Worm (Caenorhabditis elegans) whole organism, L1 larva: Measurements from ENCODE around the gene W10G11.19.

Experiments
- C04F5.9 ChIP-seq: sonication (generic microtip); optimal IDR thresholded peaks from 2 replicates; lab custom pipeline; 2016; ENCODE audit warnings: missing genetic modification characterization, missing compliant biosample characterization
- C16A3.4 ChIP-seq: fragments of 150-350 bp; optimal IDR thresholded peaks from 2 replicates; lab custom pipeline; 2014; ENCODE audit warnings: missing biosample characterization, missing genetic modification characterization
- F16B12.6 ChIP-seq: fragments of 150-350 bp; optimal IDR thresholded peaks from 2 replicates; lab custom pipeline; 2014; ENCODE audit warnings: missing biosample characterization, missing genetic modification characterization
- blmp-1 ChIP-seq: fragments of 150-350 bp; optimal IDR thresholded peaks from 2 replicates; lab custom pipeline; 2014; ENCODE audit warnings: missing biosample characterization, missing genetic modification characterization
- ceh-82 ChIP-seq, 3 experiments: fragments of 150-350 bp in 1 of 3; sonication (generic microtip) in 2 of 3; optimal IDR thresholded peaks; 2 replicates each; lab custom pipeline; 2014 to 2017; ENCODE audit warnings: missing biosample characterization in 3 of 3, missing genetic modification characterization in 3 of 3
- ceh-88 ChIP-seq: fragments of 200-800 bp; sonication (Bioruptor generic); IDR thresholded peaks from 2 replicates; pipeline ENCODE4 v1.3.6; 2022; ENCODE audit warnings: missing genetic modification characterization, missing compliant biosample characterization
- dpl-1 ChIP-seq, 3 experiments: fragments of 150-350 bp in 2 of 3; sonication (generic microtip) in 1 of 3; optimal IDR thresholded peaks; 2 replicates each; lab custom pipeline; 2014 to 2017; ENCODE audit warnings: missing biosample characterization in 3 of 3, missing genetic modification characterization in 3 of 3, missing genetic modification reagents in 3 of 3
- dsc-1 ChIP-seq: sonication (generic microtip); optimal IDR thresholded peaks from 2 replicates; lab custom pipeline; 2016; ENCODE audit warnings: mild to moderate bottlenecking, missing genetic modification characterization, missing compliant biosample characterization
- efl-1 ChIP-seq, 4 experiments: fragments of 150-350 bp; optimal IDR thresholded peaks in 3 of 4; peaks in 1 of 4; 1 replicate in 1 of 4; 2 replicates in 3 of 4; lab custom pipeline; 2014; ENCODE audit warnings: missing biosample characterization in 2 of 4, missing genetic modification characterization in 2 of 4, missing genetic modification reagents in 2 of 4
- egl-13 ChIP-seq: sonication (generic microtip); optimal IDR thresholded peaks from 2 replicates; lab custom pipeline; 2016; ENCODE audit warnings: missing genotype, missing genetic modification reagents, missing genetic modification characterization, missing compliant biosample characterization
- fkh-10 ChIP-seq: sonication (generic microtip); optimal IDR thresholded peaks from 2 replicates; lab custom pipeline; 2017; ENCODE audit warnings: missing biosample characterization, missing genetic modification reagents, missing genetic modification characterization
- fkh-4 ChIP-seq: sonication (generic microtip); optimal IDR thresholded peaks from 2 replicates; lab custom pipeline; 2016; ENCODE audit warnings: missing compliant biosample characterization, missing genetic modification characterization, borderline replicate concordance
- fkh-8 ChIP-seq: sonication (generic microtip); optimal IDR thresholded peaks from 2 replicates; lab custom pipeline; 2016; ENCODE audit warnings: mild to moderate bottlenecking, missing genetic modification characterization, missing compliant biosample characterization
- fos-1 ChIP-seq: fragments of 150-350 bp; optimal IDR thresholded peaks from 2 replicates; lab custom pipeline; 2014; ENCODE audit warnings: missing biosample characterization, missing genetic modification characterization
- grh-1 ChIP-seq: fragments of 200-800 bp; sonication (Bioruptor generic); IDR thresholded peaks from 2 replicates; pipeline ENCODE4 v1.3.6; 2022; ENCODE audit warnings: missing genetic modification reagents, missing genetic modification characterization, missing compliant biosample characterization
- irx-1 ChIP-seq: sonication (generic microtip); optimal IDR thresholded peaks from 2 replicates; lab custom pipeline; 2016; ENCODE audit warnings: missing genetic modification characterization, missing compliant biosample characterization
- isw-1 ChIP-seq: fragments of 200-800 bp; sonication (Bioruptor generic); IDR thresholded peaks from 2 replicates; pipeline ENCODE4 v1.3.6; 2022; ENCODE audit warnings: missing genetic modification characterization, missing compliant biosample characterization
- lin-13 ChIP-seq: fragments of 150-350 bp; optimal IDR thresholded peaks from 2 replicates; lab custom pipeline; 2014; ENCODE audit warnings: missing biosample characterization, missing genetic modification reagents, missing genetic modification characterization
- lin-14 ChIP-seq: fragments of 200-800 bp; sonication (Bioruptor generic); optimal IDR thresholded peaks from 2 replicates; lab custom pipeline; 2018; ENCODE audit warnings: mild to moderate bottlenecking, missing genetic modification characterization, moderate library complexity, missing compliant biosample characterization
- lin-15B ChIP-seq: fragments of 150-350 bp; sonication (generic microtip); optimal IDR thresholded peaks from 3 replicates; lab custom pipeline; 2014; ENCODE audit warnings: missing biosample characterization, missing genetic modification characterization
- lin-35 ChIP-seq, 2 experiments: fragments of 150-350 bp; optimal IDR thresholded peaks; 2 replicates each; lab custom pipeline; 2014; ENCODE audit warnings: missing biosample characterization in 2 of 2, missing genetic modification characterization in 2 of 2, missing genetic modification reagents in 2 of 2
- lir-3 ChIP-seq: sonication (generic microtip); optimal IDR thresholded peaks from 2 replicates; lab custom pipeline; 2016; ENCODE audit warnings: mild to moderate bottlenecking, missing genetic modification characterization, moderate library complexity, missing compliant biosample characterization; ENCODE audit not compliant: poor library complexity
- lsy-2 ChIP-seq, 2 experiments: fragments of 150-350 bp; optimal IDR thresholded peaks; 2 replicates each; lab custom pipeline; 2014; ENCODE audit warnings: missing biosample characterization in 2 of 2, missing genetic modification characterization in 2 of 2
- mab-9 ChIP-seq: fragments of 200-800 bp; sonication (Bioruptor generic); IDR thresholded peaks from 2 replicates; pipeline ENCODE4 v1.3.6; 2022; ENCODE audit warnings: missing genetic modification reagents, missing genetic modification characterization, missing compliant biosample characterization
- mdl-1 ChIP-seq, 2 experiments: fragments of 150-350 bp; optimal IDR thresholded peaks; 2 replicates each; lab custom pipeline; 2014 to 2017; ENCODE audit warnings: missing biosample characterization in 2 of 2, missing genetic modification characterization in 2 of 2, inconsistent platforms in 1 of 2
- mep-1 ChIP-seq: fragments of 150-350 bp; optimal IDR thresholded peaks from 2 replicates; lab custom pipeline; 2014; ENCODE audit warnings: missing biosample characterization, missing genetic modification characterization
- nhr-19 ChIP-seq: fragments of 200-800 bp; sonication (Bioruptor generic); conservative IDR thresholded peaks from 2 replicates; pipeline ENCODE4 v1.3.6; 2022; ENCODE audit warnings: missing genetic modification characterization, missing compliant biosample characterization
- nhr-20 ChIP-seq: sonication (generic microtip); optimal IDR thresholded peaks from 2 replicates; lab custom pipeline; 2016; ENCODE audit warnings: mild to moderate bottlenecking, missing genetic modification characterization, missing compliant biosample characterization
- nhr-237 ChIP-seq: fragments of 150-350 bp; optimal IDR thresholded peaks from 2 replicates; lab custom pipeline; 2014; ENCODE audit warnings: missing biosample characterization, missing genetic modification characterization
- nhr-47 ChIP-seq: sonication (generic microtip); optimal IDR thresholded peaks from 2 replicates; lab custom pipeline; 2016; ENCODE audit warnings: mild to moderate bottlenecking, missing genetic modification characterization, moderate library complexity, missing compliant biosample characterization
- nhr-71 ChIP-seq: sonication (generic microtip); optimal IDR thresholded peaks from 2 replicates; lab custom pipeline; 2016; ENCODE audit warnings: mild to moderate bottlenecking, missing genetic modification characterization, moderate library complexity, missing compliant biosample characterization
- nhr-77 ChIP-seq: fragments of 150-350 bp; optimal IDR thresholded peaks from 2 replicates; lab custom pipeline; 2014; ENCODE audit warnings: missing biosample characterization, missing genetic modification characterization
- nhr-85 ChIP-seq: sonication (generic microtip); peaks from one replicate; lab custom pipeline; 2016; ENCODE audit warnings: missing genetic modification characterization, inconsistent platforms, missing compliant biosample characterization
- nhr-90 ChIP-seq: sonication (generic microtip); optimal IDR thresholded peaks from 2 replicates; lab custom pipeline; 2016; ENCODE audit warnings: mild to moderate bottlenecking, missing genetic modification characterization, missing compliant biosample characterization; ENCODE audit not compliant: poor library complexity
- pax-3 ChIP-seq: fragments of 200-800 bp; sonication (Bioruptor generic); optimal IDR thresholded peaks from 2 replicates; lab custom pipeline; 2018; ENCODE audit warnings: mild to moderate bottlenecking, missing genetic modification characterization, moderate library complexity, missing compliant biosample characterization
- rnt-1 ChIP-seq: sonication (generic microtip); optimal IDR thresholded peaks from 2 replicates; lab custom pipeline; 2016; ENCODE audit warnings: mild to moderate bottlenecking, missing genetic modification characterization, moderate library complexity, missing compliant biosample characterization
- snpc-4 ChIP-seq: fragments of 150-350 bp; optimal IDR thresholded peaks from 2 replicates; lab custom pipeline; 2014; ENCODE audit warnings: missing biosample characterization, missing genetic modification characterization
- snu-23 ChIP-seq: sonication (generic microtip); optimal IDR thresholded peaks from 2 replicates; lab custom pipeline; 2016; ENCODE audit warnings: missing genetic modification characterization, missing compliant biosample characterization
- swsn-7 ChIP-seq: sonication (generic microtip); optimal IDR thresholded peaks from 2 replicates; lab custom pipeline; 2016; ENCODE audit warnings: missing genetic modification characterization, missing compliant biosample characterization
- tbx-2 ChIP-seq: sonication (generic microtip); optimal IDR thresholded peaks from 2 replicates; lab custom pipeline; 2016; ENCODE audit warnings: missing genetic modification characterization, missing compliant biosample characterization
- unc-86 ChIP-seq: sonication (generic microtip); optimal IDR thresholded peaks from 2 replicates; lab custom pipeline; 2016; ENCODE audit warnings: missing genetic modification characterization, missing compliant biosample characterization
- unc-98 ChIP-seq: fragments of 200-800 bp; sonication (Bioruptor generic); IDR thresholded peaks from 2 replicates; pipeline ENCODE4 v1.3.6; 2022; ENCODE audit warnings: missing genetic modification characterization, missing compliant biosample characterization
- xbp-1 ChIP-seq: sonication (generic microtip); optimal IDR thresholded peaks from 2 replicates; lab custom pipeline; 2016; ENCODE audit warnings: missing genetic modification characterization, missing compliant biosample characterization

Gene W10G11.19

ce11 chrII:3523547-3523946, 26.9 kb upstream of the W10G11.19 start:
- TF ChIP-seq xbp-1 (peak; percentile 69), snpc-4 (tag; lab: Kevin White, UChicago) (peak; percentile 13), nhr-71 (peak; percentile 88), fkh-4 (tag; lab: Kevin White, UChicago) (peak; percentile 18), nhr-77 (tag; lab: Kevin White, UChicago) (peak; percentile 87), C04F5.9 (tag; lab: Kevin White, UChicago) (peak; percentile 68), fkh-10 (GFP tag; lab: Kevin White, UChicago) (peak; percentile 43), lin-14 (GFP tag; lab: Kevin White, UChicago) (peak; percentile 81), mep-1 (peak; percentile 45), lin-35 (GFP tag; optimal IDR thresholded peaks at IDR 0.05; lab: Kevin White, UChicago) (peak; percentile 67 to 75), F16B12.6 (tag; lab: Kevin White, UChicago) (peak; percentile 80), C16A3.4 (peak; percentile 51), efl-1 (optimal IDR thresholded peaks at IDR 0.05; lab: Kevin White, UChicago) (peak; percentile 71 to 79), efl-1 (GFP tag; optimal IDR thresholded peaks at IDR 0.05 in 1 of 2; lab: Kevin White, UChicago) (peak; percentile 66 to 97), fkh-8 (peak; percentile 79), isw-1 (GFP tag; lab: Robert Waterston, UW) (peak; percentile 81), ceh-88 (peak; percentile 82), grh-1 (GFP tag; lab: Robert Waterston, UW) (peak; percentile 83), tbx-2 (tag; lab: Kevin White, UChicago) (peak; percentile 74), lir-3 (tag; lab: Kevin White, UChicago) (peak; percentile 76), nhr-85 (tag; lab: Kevin White, UChicago) (peak; percentile 70), dsc-1 (tag; lab: Kevin White, UChicago) (peak; percentile 58), irx-1 (tag; lab: Kevin White, UChicago) (peak; percentile 39), pax-3 (tag; lab: Kevin White, UChicago) (peak; percentile 77), mdl-1 (tag; optimal IDR thresholded peaks at IDR 0.05; lab: Kevin White, UChicago) (peak in 1 of 2 experiments; percentile 27), nhr-90 (peak; percentile 40), swsn-7 (tag; lab: Kevin White, UChicago) (peak; percentile 73), blmp-1 (tag; lab: Kevin White, UChicago) (peak; percentile 15), nhr-47 (tag; lab: Kevin White, UChicago) (peak; percentile 84), ceh-82 (tag; optimal IDR thresholded peaks at IDR 0.05; lab: Kevin White, UChicago) (peak in 2 of 3 experiments; percentile 50 to 54), lin-15B (tag; lab: Kevin White, UChicago) (peak; percentile 84), egl-13 (tag; lab: Kevin White, UChicago) (peak; percentile 45), lin-13 (GFP tag; lab: Kevin White, UChicago) (peak; percentile 61), mab-9 (GFP tag; lab: Robert Waterston, UW) (peak; percentile 60; the same call in 1 of the 2 replicates), rnt-1 (tag; lab: Kevin White, UChicago) (peak; percentile 73), fos-1 (tag; lab: Kevin White, UChicago) (peak; percentile 25), unc-98 (GFP tag; lab: Robert Waterston, UW) (peak; percentile 57; the same call in 1 of the 2 replicates), dpl-1 (GFP tag; optimal IDR thresholded peaks at IDR 0.05; lab: Kevin White, UChicago) (peak; percentile 47 to 73 (median 67)), nhr-19 (GFP tag; lab: Robert Waterston, UW) (peak; percentile 88), lsy-2 (tag; optimal IDR thresholded peaks at IDR 0.05; lab: Kevin White, UChicago) (peak; percentile 94 to 97), nhr-237 (tag; lab: Kevin White, UChicago) (peak; percentile 34), snu-23 (peak; percentile 85), unc-86 (peak; percentile 57), nhr-20 (peak; percentile 79)
- TF ChIP-seq, all 84 proteins: peak for 43; not testable (repeated sequence) for 41
